Fruit fly (Drosophila melanogaster) Kc167 (cell line): ENCODE data around the gene Pkd2.
A peak's percentile ranks its signal among the peaks of the same experiment; 100 is the strongest.

Experiments
- Myc ChIP-seq: fragments of >200 bp; optimal IDR thresholded peaks from 2 replicates; lab custom pipeline; 2017; ENCODE audit warnings: missing external identifiers
- Sin3A ChIP-seq: fragments of >200 bp; optimal IDR thresholded peaks from 2 replicates; lab custom pipeline; 2018; ENCODE audit warnings: missing external identifiers
- h ChIP-seq: fragments of >200 bp; optimal IDR thresholded peaks from 3 replicates; lab custom pipeline; 2018; ENCODE audit warnings: missing external identifiers
- insv ChIP-seq: fragments of >200 bp; optimal IDR thresholded peaks from 3 replicates; lab custom pipeline; 2018; ENCODE audit warnings: missing external identifiers
- psq ChIP-seq: fragments of >200 bp; optimal IDR thresholded peaks from 2 replicates; lab custom pipeline; 2017; ENCODE audit warnings: missing external identifiers
- ttk ChIP-seq: sonication (Bioruptor generic); optimal IDR thresholded peaks from 2 replicates; lab custom pipeline; 2017; ENCODE audit warnings: missing external identifiers

Gene Pkd2

DNA sequence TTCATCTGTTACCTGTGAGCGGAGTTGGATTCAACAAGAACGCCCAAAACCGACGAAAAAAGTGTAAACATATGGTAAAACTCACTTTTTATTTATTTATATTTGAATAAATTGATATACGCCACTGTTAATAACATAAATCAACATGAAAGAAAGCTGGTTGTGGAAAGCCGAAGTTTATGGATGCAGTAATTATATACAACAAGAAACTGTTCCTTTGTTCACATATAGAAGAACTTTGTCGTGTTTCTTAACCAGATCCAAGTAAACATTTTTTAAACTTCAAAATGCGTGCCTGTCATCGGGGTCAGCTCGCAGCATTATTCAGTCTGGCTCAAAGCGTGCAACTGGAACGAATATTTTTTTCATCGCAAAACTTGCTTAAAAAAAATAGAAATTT is at the start of gene Pkd2:
TSS of gene Pkd2 (plus strand) at position 301 of the 400 bp plus-strand sequence.
- no peak for TF ChIP-seq psq (lab: Kevin White, UChicago)
- TF ChIP-seq h (lab: Kevin White, UChicago): no peak
- no peak for TF ChIP-seq Sin3A (lab: Kevin White, UChicago)

DNA sequence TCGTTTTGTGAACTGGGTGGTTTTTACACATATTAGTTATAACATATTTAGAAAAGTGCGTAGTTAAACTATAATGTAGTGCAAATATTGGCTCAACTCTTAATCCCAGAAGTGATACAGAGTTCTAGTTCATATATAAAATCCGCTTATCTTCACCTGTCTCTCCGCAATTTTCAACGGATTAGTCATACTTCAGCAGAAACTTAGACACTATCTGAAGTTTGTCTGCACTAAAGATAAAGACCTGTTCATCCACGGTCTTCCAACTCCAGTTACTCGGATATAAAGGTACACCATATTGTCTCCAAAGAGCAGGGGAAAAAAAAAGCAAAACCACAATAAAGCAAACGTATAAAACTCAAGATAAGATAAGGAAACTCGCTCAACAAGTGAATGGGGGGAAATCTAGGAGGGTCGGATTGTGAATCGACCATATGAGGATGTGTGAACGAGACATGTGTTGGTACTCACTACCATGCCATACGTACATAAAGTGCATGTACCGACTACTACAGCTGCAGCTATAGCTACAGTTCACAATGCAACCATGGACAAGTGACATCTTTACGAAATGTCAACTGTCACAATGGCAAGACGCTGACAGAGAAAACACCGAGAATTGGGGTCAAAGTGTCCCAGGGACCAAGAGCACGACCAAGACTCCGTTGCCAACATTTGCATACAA is 49.5 kb upstream of the Pkd2 start:
- TF ChIP-seq insv (lab: Kevin White, UChicago): no peak
- TF ChIP-seq Myc: no peak
- TF ChIP-seq ttk (lab: Kevin White, UChicago): no peak
- no peak for TF ChIP-seq h (lab: Kevin White, UChicago)
- no peak for TF ChIP-seq Sin3A (lab: Kevin White, UChicago)
- no peak for TF ChIP-seq psq (lab: Kevin White, UChicago)

DNA sequence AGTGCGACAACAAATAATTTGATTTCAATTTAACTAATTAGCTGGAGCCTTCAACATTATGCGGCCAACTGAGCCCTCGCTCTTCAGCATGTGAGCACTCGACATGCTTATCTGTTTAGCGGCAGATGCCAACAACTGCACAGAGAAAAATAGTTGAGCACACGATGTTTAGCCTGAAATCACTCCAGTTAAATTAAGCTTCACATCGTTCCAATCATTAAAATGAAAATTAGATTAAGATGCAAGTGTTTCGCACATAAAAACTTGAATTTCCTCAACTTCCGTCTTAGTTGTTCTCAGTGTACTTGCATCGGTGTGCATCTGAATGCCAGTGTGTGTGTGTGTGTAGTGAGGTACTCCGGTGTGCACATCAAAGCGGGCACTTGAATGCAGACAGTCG is 47.2 kb upstream of the Pkd2 start:
- no peak for TF ChIP-seq Sin3A (lab: Kevin White, UChicago)
- no peak for TF ChIP-seq ttk (lab: Kevin White, UChicago)
- no peak for TF ChIP-seq psq (lab: Kevin White, UChicago)
- no peak for TF ChIP-seq Myc
- TF ChIP-seq insv (lab: Kevin White, UChicago): no peak

DNA sequence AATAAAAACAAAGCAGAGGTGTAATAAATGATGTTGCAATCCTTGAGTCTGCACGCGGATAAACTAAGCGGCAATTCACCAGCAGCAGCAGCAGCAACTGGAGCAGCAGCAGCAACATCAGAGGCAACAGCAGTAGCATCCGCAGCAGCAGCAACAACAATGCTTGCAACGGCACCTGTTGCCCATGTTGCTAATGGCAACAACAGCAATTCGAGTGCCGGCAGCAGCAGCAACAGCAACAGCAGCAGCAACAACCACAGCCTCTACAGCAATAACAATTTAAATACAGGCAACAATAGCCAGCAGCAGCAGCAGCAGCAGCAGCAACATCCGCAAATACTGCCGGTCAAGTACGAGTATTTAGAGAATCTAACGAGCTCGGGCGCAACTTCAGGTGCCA is 46.1 kb upstream of the Pkd2 start:
- TF ChIP-seq h (lab: Kevin White, UChicago) (no peak), Sin3A (lab: Kevin White, UChicago) (no peak), ttk (lab: Kevin White, UChicago) (no peak), psq (lab: Kevin White, UChicago) (no peak), insv (lab: Kevin White, UChicago) (no peak), Myc (no peak)

DNA sequence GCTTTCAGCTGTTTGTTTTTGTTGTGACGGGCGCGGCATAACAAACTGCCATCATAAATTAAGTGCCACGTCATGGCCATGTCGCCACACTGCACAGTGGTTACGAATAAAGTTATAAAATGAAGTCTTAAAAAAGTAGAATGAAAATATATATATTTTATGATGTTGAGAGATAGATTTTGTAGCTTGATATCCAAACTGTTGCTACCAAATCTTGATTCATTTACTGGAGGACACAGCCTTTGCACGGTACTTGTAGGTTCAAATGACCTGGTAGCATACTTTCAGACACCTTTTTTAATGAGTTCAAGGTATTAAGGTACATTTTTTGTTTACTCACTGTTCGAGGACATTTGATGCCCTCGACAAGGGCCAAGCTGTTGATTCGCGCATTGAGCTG is 44.1 kb upstream of the Pkd2 start:
- no peak for TF ChIP-seq ttk (lab: Kevin White, UChicago)
- TF ChIP-seq Myc: no peak
- no peak for TF ChIP-seq Sin3A (lab: Kevin White, UChicago)
- TF ChIP-seq h (lab: Kevin White, UChicago): no peak
- no peak for TF ChIP-seq psq (lab: Kevin White, UChicago)
- TF ChIP-seq insv (lab: Kevin White, UChicago): no peak

DNA sequence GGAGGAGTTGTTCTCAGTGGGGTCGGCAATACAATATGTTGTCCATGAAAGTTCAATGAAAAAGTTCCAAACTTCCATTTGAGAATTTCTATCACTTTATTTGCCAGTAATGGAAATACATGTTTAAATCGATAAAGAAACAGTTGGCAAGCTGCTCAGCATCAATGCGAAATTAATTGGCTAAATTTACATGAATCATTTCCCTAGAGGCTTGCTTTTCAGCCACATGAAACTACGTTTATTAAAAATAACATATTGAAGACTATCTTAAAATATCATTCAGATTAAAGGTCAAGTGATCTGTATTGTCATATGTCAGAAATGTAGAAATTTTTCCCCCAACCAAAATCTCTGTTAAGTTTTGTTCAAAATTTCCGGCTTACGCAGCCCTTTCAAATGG is 41.9 kb upstream of the Pkd2 start, which contains the start of gene CG17010:
TSS of gene CG17010 (plus strand) at position 301 of the 400 bp plus-strand sequence.
- TF ChIP-seq psq (lab: Kevin White, UChicago) (no peak), ttk (lab: Kevin White, UChicago) (no peak), Myc (no peak), Sin3A (lab: Kevin White, UChicago) (no peak), insv (lab: Kevin White, UChicago) (no peak), h (lab: Kevin White, UChicago) (no peak)

DNA sequence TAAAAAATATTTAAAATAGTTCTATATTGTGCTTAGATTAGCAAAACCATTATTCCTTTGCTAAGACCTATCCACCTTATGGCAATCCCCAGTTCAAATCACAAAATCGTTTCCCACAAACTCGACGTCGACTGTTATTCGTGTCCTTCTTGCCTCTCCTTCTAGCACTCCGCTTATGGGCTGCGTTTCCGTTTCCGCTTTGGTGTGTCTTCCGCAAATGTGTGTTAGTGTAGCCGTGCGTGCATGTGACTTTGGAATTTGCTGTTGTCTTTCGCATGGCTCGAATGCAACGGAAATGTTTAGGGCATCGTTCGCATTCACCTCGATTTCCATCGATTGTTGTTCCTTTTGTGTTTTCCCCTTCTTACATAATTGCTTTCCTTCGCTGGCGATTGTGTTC is 34.9 kb upstream of the Pkd2 start:
- TF ChIP-seq psq (lab: Kevin White, UChicago) (no peak), Myc (no peak), insv (lab: Kevin White, UChicago) (no peak), ttk (lab: Kevin White, UChicago) (no peak), Sin3A (lab: Kevin White, UChicago) (no peak), h (lab: Kevin White, UChicago) (no peak)

DNA sequence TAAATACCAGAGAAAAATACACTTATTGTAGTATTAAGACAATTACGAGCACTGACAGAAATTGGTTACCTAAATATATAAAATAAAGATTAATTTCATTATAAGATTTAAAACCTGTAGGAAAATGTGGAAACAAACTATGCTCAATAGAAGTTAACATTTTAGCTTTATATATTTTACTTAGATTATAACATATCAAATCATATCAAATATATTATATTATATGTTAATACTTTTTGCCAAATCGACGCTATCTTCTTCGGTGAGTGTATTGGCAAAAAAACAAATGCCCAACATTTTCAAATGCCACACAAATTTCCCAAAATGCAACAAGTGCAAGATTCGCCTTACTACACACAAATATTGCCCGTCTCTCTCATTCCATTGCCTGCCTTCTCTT is 34.0 kb upstream of the Pkd2 start:
- no peak for TF ChIP-seq Sin3A (lab: Kevin White, UChicago)
- no peak for TF ChIP-seq Myc
- TF ChIP-seq h (lab: Kevin White, UChicago): no peak
- no peak for TF ChIP-seq ttk (lab: Kevin White, UChicago)
- no peak for TF ChIP-seq insv (lab: Kevin White, UChicago)
- no peak for TF ChIP-seq psq (lab: Kevin White, UChicago)

DNA sequence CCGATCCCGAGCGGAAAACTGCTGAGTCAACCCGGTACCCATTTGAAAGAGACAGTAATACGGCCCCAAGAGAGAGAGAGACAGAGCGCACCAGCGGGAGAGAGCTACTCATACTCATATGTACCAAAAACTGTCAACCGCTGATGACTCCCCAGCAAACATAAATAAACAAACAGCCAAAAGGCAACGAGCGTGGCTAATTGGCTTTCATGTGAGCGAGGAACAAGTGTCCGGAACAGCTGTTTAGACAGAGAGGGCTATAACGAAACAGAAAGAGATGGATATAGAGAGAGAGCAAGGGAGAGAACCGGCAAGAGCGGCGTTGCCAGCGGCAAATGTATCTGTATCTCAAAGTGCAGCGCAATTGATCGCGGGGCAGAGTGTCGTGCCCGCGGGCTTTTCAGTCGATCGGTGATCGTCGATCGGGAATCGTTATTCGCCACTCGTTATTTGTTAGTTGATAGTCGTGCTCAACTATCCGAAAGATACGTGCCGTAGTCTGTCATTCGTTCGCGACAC is 32.1 kb upstream of the Pkd2 start:
- TF ChIP-seq ttk (lab: Kevin White, UChicago) (no peak), insv (lab: Kevin White, UChicago) (peak; percentile 18)

DNA sequence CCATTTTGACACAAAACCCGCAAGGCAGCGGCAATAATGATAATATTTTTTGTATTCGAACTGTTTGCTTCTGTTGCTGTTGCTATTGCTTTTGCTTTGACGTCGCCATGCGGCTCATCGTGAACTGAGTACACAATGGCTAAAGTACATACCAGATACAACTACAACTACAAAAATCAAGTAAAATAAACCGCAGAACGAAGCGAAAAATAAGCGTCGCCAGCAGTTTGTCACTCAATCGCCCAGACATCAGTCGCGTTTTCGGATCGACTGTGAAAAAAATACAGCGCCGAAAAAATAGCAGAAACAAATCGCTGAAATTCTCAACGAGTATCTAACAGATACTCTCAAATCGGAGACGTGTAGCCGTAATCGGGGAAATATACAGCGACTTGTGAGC is 28.5 kb upstream of the Pkd2 start:
- TF ChIP-seq insv (lab: Kevin White, UChicago) (no peak), psq (lab: Kevin White, UChicago) (no peak), Myc (no peak), h (lab: Kevin White, UChicago) (no peak), ttk (lab: Kevin White, UChicago) (no peak), Sin3A (lab: Kevin White, UChicago) (no peak)

DNA sequence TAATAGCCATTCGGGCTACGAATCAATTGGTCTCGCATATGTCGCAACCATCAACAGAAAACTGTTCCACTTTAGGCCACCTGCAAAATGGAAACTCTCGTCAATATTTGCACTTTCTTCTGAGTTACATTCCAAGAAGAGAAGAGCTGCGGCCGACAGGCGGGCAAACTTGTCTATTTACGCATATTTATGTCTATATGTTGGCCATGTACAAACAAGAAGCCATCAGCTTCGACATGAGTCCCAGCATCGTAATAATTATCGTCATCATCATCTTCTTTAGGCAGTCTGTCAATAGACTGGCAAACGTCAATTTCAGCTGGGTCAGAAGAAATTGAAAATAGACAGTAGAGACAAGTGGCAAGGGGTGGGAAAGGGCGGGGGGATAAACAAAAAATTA is 26.3 kb upstream of the Pkd2 start:
- TF ChIP-seq Sin3A (lab: Kevin White, UChicago) (no peak), insv (lab: Kevin White, UChicago) (no peak), ttk (lab: Kevin White, UChicago) (no peak), h (lab: Kevin White, UChicago) (no peak), Myc (no peak), psq (lab: Kevin White, UChicago) (no peak)

DNA sequence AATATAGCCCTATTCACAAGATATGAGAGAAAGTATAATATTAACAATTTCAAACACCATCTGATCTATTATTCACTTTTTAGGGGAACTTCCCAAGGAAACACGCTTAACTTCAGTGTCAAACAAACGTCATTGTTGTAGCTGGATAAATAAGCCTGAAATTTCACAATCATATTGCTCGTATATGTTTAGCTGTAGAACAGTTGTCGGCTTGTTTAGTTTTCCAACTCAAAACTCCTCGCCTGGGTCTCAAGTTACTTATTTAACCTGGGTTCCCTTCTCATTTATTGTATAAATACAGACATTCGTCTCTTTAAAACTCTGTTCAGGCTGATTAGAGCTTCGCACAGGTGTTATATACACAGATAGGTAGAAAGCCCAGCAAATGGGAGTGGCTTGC is 25.6 kb upstream of the Pkd2 start:
- TF ChIP-seq Myc (no peak), ttk (lab: Kevin White, UChicago) (no peak), psq (lab: Kevin White, UChicago) (no peak), Sin3A (lab: Kevin White, UChicago) (no peak), insv (lab: Kevin White, UChicago) (no peak), h (lab: Kevin White, UChicago) (no peak)
